Worm (Caenorhabditis elegans) whole organism, young adult: ENCODE results near the gene srj-10.

ENCODE experiments used
- Y53G8AR.9 ChIP-seq: fragments of 200-800 bp; sonication (Bioruptor generic); conservative IDR thresholded peaks from 2 replicates; pipeline ENCODE4 v1.3.6; 2022; ENCODE audit warnings: missing genetic modification reagents, missing genetic modification characterization, missing compliant biosample characterization
- Y95B8A.8 ChIP-seq: fragments of 200-800 bp; sonication (Bioruptor generic); IDR thresholded peaks from 2 replicates; pipeline ENCODE4 v1.3.6; 2022; ENCODE audit warnings: missing genetic modification reagents, missing genetic modification characterization, missing compliant biosample characterization
- bed-1 ChIP-seq: fragments of 200-800 bp; sonication (Bioruptor generic); IDR thresholded peaks from 2 replicates; pipeline ENCODE4 v1.3.6; 2022; ENCODE audit warnings: missing genetic modification reagents, missing genetic modification characterization, missing compliant biosample characterization
- die-1 ChIP-seq: sonication (generic microtip); optimal IDR thresholded peaks from 2 replicates; lab custom pipeline; 2016; ENCODE audit warnings: missing genotype, mild to moderate bottlenecking, missing genetic modification characterization, missing compliant biosample characterization
- dpff-1 ChIP-seq: sonication (generic microtip); optimal IDR thresholded peaks from 2 replicates; lab custom pipeline; 2017; ENCODE audit warnings: mild to moderate bottlenecking, missing genetic modification characterization, missing compliant biosample characterization
- dpl-1 ChIP-seq: fragments of 150-350 bp; optimal IDR thresholded peaks from 2 replicates; lab custom pipeline; 2014; ENCODE audit warnings: missing biosample characterization, missing genetic modification reagents, missing genetic modification characterization
- lag-1 ChIP-seq: fragments of 200-800 bp; sonication (Bioruptor generic); IDR thresholded peaks from 2 replicates; pipeline ENCODE4 v1.3.6; 2022; ENCODE audit warnings: missing genetic modification reagents, missing genetic modification characterization, missing compliant biosample characterization
- lin-26 ChIP-seq: fragments of 200-800 bp; sonication (Bioruptor generic); IDR thresholded peaks from 2 replicates; pipeline ENCODE4 v1.3.6; 2022; ENCODE audit warnings: missing genetic modification reagents, missing genetic modification characterization, missing compliant biosample characterization
- mxl-1 ChIP-seq: sonication (generic microtip); optimal IDR thresholded peaks from 2 replicates; lab custom pipeline; 2016; ENCODE audit warnings: missing genetic modification characterization, missing compliant biosample characterization
- pha-4 ChIP-seq: fragments of 150-350 bp; sonication (generic microtip); optimal IDR thresholded peaks from 2 replicates; lab custom pipeline; 2014; ENCODE audit warnings: missing biosample characterization, missing genetic modification reagents, missing genetic modification characterization
- unc-62 ChIP-seq: fragments of 150-350 bp; optimal IDR thresholded peaks from 2 replicates; lab custom pipeline; 2014; ENCODE audit warnings: missing biosample characterization, missing genetic modification reagents, missing genetic modification characterization

ce11 chrV:16047052-16047451 is 26.7 kb downstream of the srj-10 start:
- no peak for TF ChIP-seq lin-26 (GFP tag; lab: Robert Waterston, UW)
- TF ChIP-seq lag-1, result no peak
- no peak for TF ChIP-seq die-1 (tag; lab: Kevin White, UChicago)
- no peak for TF ChIP-seq dpff-1 (tag; lab: Kevin White, UChicago)
- TF ChIP-seq mxl-1 (tag; lab: Kevin White, UChicago), result no peak
- TF ChIP-seq Y95B8A.8 (GFP tag; lab: Robert Waterston, UW), result no peak
- no peak for TF ChIP-seq bed-1
- TF ChIP-seq Y53G8AR.9 (GFP tag; lab: Robert Waterston, UW), result no peak
- TF ChIP-seq dpl-1, result no peak
- TF ChIP-seq pha-4 (tag; lab: Kevin White, UChicago), result no peak
- TF ChIP-seq unc-62 (GFP tag; lab: Kevin White, UChicago), result no peak
